Fruit fly (Drosophila melanogaster): ENCODE data around the gene CG42726.

DNA sequence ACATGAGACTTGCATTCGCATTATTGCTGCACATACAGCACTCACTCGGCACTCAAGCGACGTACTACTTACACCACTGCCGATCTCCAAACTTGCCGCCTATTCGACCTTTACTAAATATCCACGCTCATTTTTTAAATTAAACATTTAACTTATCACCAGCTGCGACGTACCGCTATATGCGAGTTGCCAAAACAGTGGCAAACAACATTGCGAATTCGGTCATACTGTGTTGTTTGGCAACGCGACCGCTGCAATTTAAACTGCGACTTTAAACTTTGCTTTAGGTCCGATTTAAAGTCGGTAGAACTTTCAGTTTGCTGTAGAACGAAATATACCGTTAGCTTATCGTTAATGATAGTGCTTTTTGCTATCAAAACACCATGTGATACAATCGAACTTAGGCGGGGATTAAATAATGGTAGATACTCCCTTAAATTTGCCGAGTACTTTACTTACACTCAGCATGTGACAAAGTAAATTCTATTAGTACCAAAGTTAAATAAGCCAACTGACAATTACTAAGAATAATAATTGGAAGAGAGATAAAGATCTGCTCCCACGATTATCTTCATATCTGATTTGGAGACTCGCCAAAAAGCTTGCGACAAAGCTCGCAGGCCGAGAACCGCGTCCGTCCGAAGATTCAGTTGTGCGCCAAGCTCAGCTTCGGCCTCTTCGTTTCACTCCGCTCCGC, 19.6 kb upstream of the CG42726 start, which contains the start of the genes CG6236 and ea:
- no peak for TF ChIP-seq ttk (optimal IDR thresholded peaks at IDR 0.05)
- TF ChIP-seq psq (optimal IDR thresholded peaks at IDR 0.05), result no peak
- no peak for TF ChIP-seq h (optimal IDR thresholded peaks at IDR 0.05)
- TF ChIP-seq insv (optimal IDR thresholded peaks at IDR 0.05), result no peak
- TF ChIP-seq Myc (optimal IDR thresholded peaks at IDR 0.05), result no peak
- TF ChIP-seq Sin3A (optimal IDR thresholded peaks at IDR 0.05), result no peak

Measured in Kc167 (cell line).